Fruit fly (Drosophila melanogaster): Measurements from ENCODE around the gene Dhc1.
A peak's percentile ranks its signal among the peaks of the same experiment; 100 is the strongest.

Gene Dhc1

DNA sequence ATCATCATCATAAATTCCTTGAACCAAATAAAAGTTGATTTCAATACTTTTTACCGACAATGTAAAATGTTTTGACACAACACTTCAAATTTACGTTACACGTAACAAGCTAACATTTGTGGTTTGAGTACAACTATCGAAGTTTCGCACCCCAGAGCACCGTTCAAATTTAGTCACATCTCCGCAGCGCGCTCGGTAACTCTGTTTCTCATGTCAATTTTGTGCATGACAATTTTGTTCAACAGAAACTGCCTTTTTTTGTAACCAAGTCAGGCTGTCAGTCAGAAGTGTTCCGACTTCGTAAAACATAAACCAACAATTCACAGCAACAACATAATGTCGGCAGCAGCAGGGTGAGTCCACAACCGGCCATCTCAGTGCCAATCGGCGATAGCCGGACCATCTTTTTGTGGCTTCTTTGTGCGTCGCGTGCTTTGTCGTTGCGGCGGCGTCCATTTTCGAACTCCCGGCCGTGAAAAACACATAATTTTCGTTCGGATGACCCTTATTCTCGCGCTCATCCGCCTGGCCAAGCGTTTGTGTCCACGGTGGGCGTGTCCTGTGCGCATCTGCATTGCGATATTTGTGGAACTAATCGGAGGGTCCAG lies 3.4 kb upstream of the Dhc1 start, which contains the start of gene p23 (continued):
- TF ChIP-seq dan (GFP tag; IDR thresholded peaks at IDR 0.05) (no peak), tna (GFP tag; IDR thresholded peaks at IDR 0.05; ENCODE audit: partially characterized antibody) (peak; percentile 9; the same call in 1 of the 2 replicates), scrt (GFP tag; optimal IDR thresholded peaks at IDR 0.05) (no peak), CHES-1-like (GFP tag; optimal IDR thresholded peaks at IDR 0.05) (peak; percentile 42), mld (GFP tag; IDR thresholded peaks at IDR 0.05; ENCODE audit: partially characterized antibody) (no peak), repo (GFP tag; optimal IDR thresholded peaks at IDR 0.05) (no peak), CG12155 (GFP tag; optimal IDR thresholded peaks at IDR 0.05) (peak; percentile 11), BEAF-32 (GFP tag; optimal IDR thresholded peaks at IDR 0.05) (peak; percentile 57), CG6854 (GFP tag; optimal IDR thresholded peaks at IDR 0.05) (no peak), Vsx1 (GFP tag; optimal IDR thresholded peaks at IDR 0.05) (no peak), Dp (GFP tag; optimal IDR thresholded peaks at IDR 0.05) (peak; percentile 51), ERR (GFP tag; optimal IDR thresholded peaks at IDR 0.05) (peak; percentile 31), chm (GFP tag; IDR thresholded peaks at IDR 0.05) (peak; percentile 44; the same call in 1 of the 2 replicates), CG2129 (GFP tag; IDR thresholded peaks at IDR 0.05; ENCODE audit: partially characterized antibody) (no peak), cg (GFP tag; optimal IDR thresholded peaks at IDR 0.05) (no peak), CG13287 (GFP tag; IDR thresholded peaks at IDR 0.05; ENCODE audit: partially characterized antibody) (peak; percentile 55; the same call in 1 of the 2 replicates), CTCF (GFP tag; optimal IDR thresholded peaks at IDR 0.05) (peak; percentile 81), CG17912 (GFP tag; optimal IDR thresholded peaks at IDR 0.05) (no peak), Rfx (GFP tag; IDR thresholded peaks at IDR 0.05) (peak; percentile 63), D19B (GFP tag; optimal IDR thresholded peaks at IDR 0.05) (no peak), p53 (GFP tag; optimal IDR thresholded peaks at IDR 0.05) (peak; percentile 69), CG15514 (GFP tag; optimal IDR thresholded peaks at IDR 0.05) (peak; percentile 54), CkIIα-i1 (GFP tag; IDR thresholded peaks at IDR 0.05) (no peak), gem (tag; optimal IDR thresholded peaks at IDR 0.05) (no peak), Lhr (GFP tag; optimal IDR thresholded peaks at IDR 0.05) (peak; percentile 92), insv (GFP tag; optimal IDR thresholded peaks at IDR 0.05) (peak in 1 of 2 experiments; percentile 29)

DNA sequence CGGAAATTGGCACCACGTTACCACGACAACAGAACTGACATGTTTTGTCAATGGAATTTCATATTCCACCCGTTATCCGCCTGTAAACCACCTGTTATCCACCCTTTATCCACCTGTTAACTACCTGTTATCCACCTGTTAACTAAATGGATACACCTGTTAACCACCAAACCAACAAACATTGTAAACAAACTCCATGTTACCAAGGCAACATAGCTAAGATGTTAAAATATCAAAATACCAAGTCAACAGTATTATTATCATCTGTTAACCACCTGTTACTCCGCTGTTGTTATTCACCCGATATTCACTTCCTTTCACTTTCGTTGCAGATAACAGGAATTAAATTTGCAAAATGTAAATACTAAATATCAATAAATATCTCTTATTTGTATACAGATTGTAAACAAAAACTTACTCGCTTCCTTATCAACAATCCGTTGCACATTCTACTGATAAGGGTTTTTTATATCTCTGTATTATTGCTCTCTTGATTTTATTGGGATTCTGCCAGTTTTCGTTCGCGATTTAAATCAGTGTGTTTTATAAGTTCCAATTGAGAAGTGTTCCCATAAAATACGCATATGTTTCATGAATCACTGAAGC lies 628 bp upstream of the Dhc1 start, which contains the start of gene Nepl12:
Gene Nepl12, plus strand, starts transcription at position 556 of the 606 bp plus-strand sequence.
- TF ChIP-seq nerfin-1 (tag; optimal IDR thresholded peaks at IDR 0.05) = no peak
- TF ChIP-seq CG9215 (GFP tag; IDR thresholded peaks at IDR 0.05) = no peak
- TF ChIP-seq CG4424 (GFP tag; optimal IDR thresholded peaks at IDR 0.05) = no peak
- no peak for TF ChIP-seq crp (GFP tag; optimal IDR thresholded peaks at IDR 0.05)
- peak; percentile 39 for TF ChIP-seq CG7786 (GFP tag; optimal IDR thresholded peaks at IDR 0.05)
- no peak for TF ChIP-seq tll (GFP tag; optimal IDR thresholded peaks at IDR 0.05)
- peak; percentile 20 for TF ChIP-seq CG4328 (GFP tag; optimal IDR thresholded peaks at IDR 0.05)
- TF ChIP-seq ac (GFP tag; optimal IDR thresholded peaks at IDR 0.05) = no peak
- TF ChIP-seq klu (GFP tag; IDR thresholded peaks at IDR 0.05) = no peak
- peak; percentile 23 for TF ChIP-seq CG16815 (GFP tag; optimal IDR thresholded peaks at IDR 0.05)
- peak; percentile 28 for TF ChIP-seq wek (GFP tag; optimal IDR thresholded peaks at IDR 0.05)
- TF ChIP-seq CG2116 (GFP tag; optimal IDR thresholded peaks at IDR 0.05) = no peak
- peak; percentile 49 for TF ChIP-seq pnt (GFP tag; optimal IDR thresholded peaks at IDR 0.05)
- no peak for TF ChIP-seq pb (GFP tag; optimal IDR thresholded peaks at IDR 0.05)
- no peak for TF ChIP-seq BEAF-32 (GFP tag; optimal IDR thresholded peaks at IDR 0.05)
- no peak for TF ChIP-seq CG16779 (GFP tag; IDR thresholded peaks at IDR 0.05)
- TF ChIP-seq Max (GFP tag; optimal IDR thresholded peaks at IDR 0.05) = no peak
- peak; percentile 77 for TF ChIP-seq scrt (GFP tag; optimal IDR thresholded peaks at IDR 0.05)
- peak; percentile 19 for TF ChIP-seq Dip3 (GFP tag; optimal IDR thresholded peaks at IDR 0.05)
- TF ChIP-seq pfk (GFP tag; optimal IDR thresholded peaks at IDR 0.05) = no peak
- peak; percentile 48 for TF ChIP-seq kah (GFP tag; optimal IDR thresholded peaks at IDR 0.05)
- TF ChIP-seq Dp (GFP tag; optimal IDR thresholded peaks at IDR 0.05) = no peak
- peak; percentile 48 for TF ChIP-seq mirr (GFP tag; optimal IDR thresholded peaks at IDR 0.05)
- peak; percentile 36 for TF ChIP-seq org-1 (GFP tag; optimal IDR thresholded peaks at IDR 0.05)
- no peak for TF ChIP-seq Mes4 (GFP tag; optimal IDR thresholded peaks at IDR 0.05)
- peak; percentile 5 for TF ChIP-seq CG6854 (GFP tag; optimal IDR thresholded peaks at IDR 0.05)
